Worm (Caenorhabditis elegans): Measurements from ENCODE around the gene grl-10.

ce11 chrV:7770961-7771360 is 3.4 kb upstream of the grl-10 start, which contains the start of gene frpr-3:
- no peak for TF ChIP-seq nhr-237 (tag; optimal IDR thresholded peaks at IDR 0.05)
- no peak for TF ChIP-seq snpc-4 (tag; optimal IDR thresholded peaks at IDR 0.05)
- no peak for TF ChIP-seq blmp-1 (tag; optimal IDR thresholded peaks at IDR 0.05)
- TF ChIP-seq lsy-2 (tag; optimal IDR thresholded peaks at IDR 0.05): no peak
- TF ChIP-seq unc-62 (GFP tag; optimal IDR thresholded peaks at IDR 0.05): no peak
- no peak for TF ChIP-seq elt-3 (tag; optimal IDR thresholded peaks at IDR 0.05)
- no peak for TF ChIP-seq drap-1 (GFP tag; optimal IDR thresholded peaks at IDR 0.05)
